Worm (Caenorhabditis elegans): ENCODE measurements around the gene idpp-16.

idpp-16 gene

ce11 chrV:11650720-11651119 lies 44.4 kb upstream of the idpp-16 start, which contains the start of gene zip-10 (continued):
- TF ChIP-seq pag-3 (tag; optimal IDR thresholded peaks at IDR 0.05; ENCODE audit: borderline replicate concordance, insufficient read depth) (no peak), sox-4 (tag; optimal IDR thresholded peaks at IDR 0.05) (no peak), lin-13 (GFP tag; optimal IDR thresholded peaks at IDR 0.05) (no peak), C04F5.9 (tag; optimal IDR thresholded peaks at IDR 0.05) (no peak), irx-1 (tag; optimal IDR thresholded peaks at IDR 0.05) (no peak), mef-2 (tag; optimal IDR thresholded peaks at IDR 0.05) (no peak), elt-3 (tag; optimal IDR thresholded peaks at IDR 0.05) (no peak), dpl-1 (GFP tag; optimal IDR thresholded peaks at IDR 0.05) (no peak), Y116A8C.19 (tag; optimal IDR thresholded peaks at IDR 0.05; ENCODE audit: borderline replicate concordance) (no peak), efl-1 (optimal IDR thresholded peaks at IDR 0.05) (no peak), efl-1 (GFP tag; optimal IDR thresholded peaks at IDR 0.05 in 1 of 2) (peak in 1 of 2 experiments; percentile 78), jun-1 (tag; optimal IDR thresholded peaks at IDR 0.05) (peak; percentile 6), aly-2 (tag; optimal IDR thresholded peaks at IDR 0.05) (no peak), C34B4.2 (tag; optimal IDR thresholded peaks at IDR 0.05) (no peak), nhr-90 (tag; optimal IDR thresholded peaks at IDR 0.05; ENCODE audit: poor library complexity) (no peak), snu-23 (GFP tag; optimal IDR thresholded peaks at IDR 0.05) (no peak), lin-14 (GFP tag; optimal IDR thresholded peaks at IDR 0.05) (peak; percentile 8), tbx-2 (tag; optimal IDR thresholded peaks at IDR 0.05) (no peak), tlp-1 (tag; optimal IDR thresholded peaks at IDR 0.05) (no peak), pqm-1 (tag; optimal IDR thresholded peaks at IDR 0.05) (peak; percentile 57), elt-2 (tag; optimal IDR thresholded peaks at IDR 0.05) (peak; percentile 95)

DNA sequence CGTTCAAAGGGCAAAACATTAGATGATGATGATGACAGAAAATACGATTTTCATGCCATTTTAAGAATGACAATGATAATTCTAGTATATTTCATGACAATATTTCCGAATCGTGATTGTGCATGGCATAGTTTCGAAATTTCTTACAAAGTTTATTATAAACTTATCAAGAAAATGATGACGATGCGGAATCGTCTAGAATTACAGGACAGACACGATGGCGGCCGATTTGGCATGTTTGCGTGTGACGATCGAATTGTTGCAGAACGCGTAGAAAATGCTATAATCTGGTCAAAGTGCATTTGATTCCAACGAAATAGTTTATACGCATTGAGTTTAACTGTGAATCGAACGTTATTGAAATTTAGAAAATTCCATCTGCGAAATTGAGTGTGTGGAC lies 42.9 kb upstream of the idpp-16 start:
- TF ChIP-seq fkh-4 (tag; optimal IDR thresholded peaks at IDR 0.05; ENCODE audit: borderline replicate concordance) (no peak), nhr-20 (tag; optimal IDR thresholded peaks at IDR 0.05) (peak; percentile 27), efl-1 (optimal IDR thresholded peaks at IDR 0.05) (no peak), efl-1 (GFP tag; optimal IDR thresholded peaks at IDR 0.05 in 1 of 2) (peak in 1 of 2 experiments; percentile 19), zip-4 (GFP tag; optimal IDR thresholded peaks at IDR 0.05) (no peak), C34B4.2 (tag; optimal IDR thresholded peaks at IDR 0.05) (no peak), elt-2 (tag; optimal IDR thresholded peaks at IDR 0.05) (peak; percentile 75), C04F5.9 (tag; optimal IDR thresholded peaks at IDR 0.05) (no peak), ceh-63 (GFP tag; optimal IDR thresholded peaks at IDR 0.05) (no peak)

DNA sequence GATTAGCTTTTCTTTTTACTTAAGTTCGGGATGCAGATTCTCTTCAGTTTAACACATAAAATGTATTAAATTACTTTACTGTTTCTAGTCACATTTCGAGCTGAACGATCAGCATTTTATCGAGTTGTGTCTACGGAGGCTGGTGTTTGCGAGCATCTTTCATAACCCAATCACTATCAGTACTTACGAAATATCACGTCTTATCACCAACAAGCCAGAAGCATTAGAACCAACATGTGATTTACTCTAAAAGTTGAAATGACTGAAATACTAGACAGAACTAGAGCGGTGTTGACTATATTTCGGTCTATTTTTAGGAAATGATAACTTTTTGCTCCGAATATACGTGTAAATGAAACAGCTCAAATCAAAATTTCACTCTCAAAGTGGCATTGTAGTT lies 42.1 kb upstream of the idpp-16 start:
- TF ChIP-seq pqm-1 (tag; optimal IDR thresholded peaks at IDR 0.05) (peak; percentile 32), nhr-71 (tag; optimal IDR thresholded peaks at IDR 0.05) (peak; percentile 19), nhr-20 (tag; optimal IDR thresholded peaks at IDR 0.05) (peak; percentile 49), nhr-90 (tag; optimal IDR thresholded peaks at IDR 0.05; ENCODE audit: poor library complexity) (peak; percentile 8), elt-2 (tag; optimal IDR thresholded peaks at IDR 0.05) (peak; percentile 89), fkh-10 (GFP tag; optimal IDR thresholded peaks at IDR 0.05) (no peak), lin-35 (GFP tag; optimal IDR thresholded peaks at IDR 0.05) (peak in 1 of 2 experiments; percentile 42), irx-1 (tag; optimal IDR thresholded peaks at IDR 0.05) (no peak)

DNA sequence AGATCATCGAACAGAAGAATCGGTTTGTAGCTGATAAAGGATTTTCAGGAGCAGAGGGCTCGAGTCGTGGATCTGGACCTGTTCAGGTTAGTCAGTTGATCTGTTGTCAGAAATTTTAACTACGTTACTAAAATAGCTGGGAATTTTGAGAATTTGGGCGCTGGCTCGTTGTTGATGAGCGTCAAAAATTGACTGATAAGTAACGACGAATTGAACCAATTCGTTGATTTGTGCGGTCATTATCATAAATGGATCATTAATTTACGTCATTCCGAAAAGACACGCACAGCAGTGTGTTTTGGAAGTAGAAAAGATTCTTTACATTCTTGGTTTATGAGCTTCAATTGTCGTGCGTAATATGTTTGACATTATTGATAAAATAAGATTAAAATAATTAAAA lies 41.5 kb upstream of the idpp-16 start:
- peak; percentile 1 for TF ChIP-seq pqm-1 (tag; optimal IDR thresholded peaks at IDR 0.05)
- TF ChIP-seq pax-3 (tag; optimal IDR thresholded peaks at IDR 0.05) = no peak

ce11 chrV:11645244-11645643 lies 38.9 kb upstream of the idpp-16 start, which contains the start of gene skp-1:
TSS of gene skp-1 (plus strand) at chrV:11645481.
- TF ChIP-seq ceh-90 (tag; optimal IDR thresholded peaks at IDR 0.05) = no peak
- no peak for TF ChIP-seq tlp-1 (tag; optimal IDR thresholded peaks at IDR 0.05)
- no peak for TF ChIP-seq unc-86 (tag; optimal IDR thresholded peaks at IDR 0.05)
- TF ChIP-seq xbp-1 (tag; optimal IDR thresholded peaks at IDR 0.05) = no peak
- TF ChIP-seq hlh-17 (GFP tag; optimal IDR thresholded peaks at IDR 0.05; ENCODE audit: borderline replicate concordance) = no peak
- TF ChIP-seq snu-23 (GFP tag; optimal IDR thresholded peaks at IDR 0.05) = no peak
- no peak for TF ChIP-seq ceh-63 (GFP tag; optimal IDR thresholded peaks at IDR 0.05)
- no peak for TF ChIP-seq unc-130 (tag; optimal IDR thresholded peaks at IDR 0.05)
- no peak for TF ChIP-seq Y116A8C.19 (tag; optimal IDR thresholded peaks at IDR 0.05; ENCODE audit: borderline replicate concordance)
- no peak for TF ChIP-seq skn-1 (tag; optimal IDR thresholded peaks at IDR 0.05)

All from whole organism, L1 larva.